Fruit fly (Drosophila melanogaster): ENCODE measurements around the gene CG9316.

DNA sequence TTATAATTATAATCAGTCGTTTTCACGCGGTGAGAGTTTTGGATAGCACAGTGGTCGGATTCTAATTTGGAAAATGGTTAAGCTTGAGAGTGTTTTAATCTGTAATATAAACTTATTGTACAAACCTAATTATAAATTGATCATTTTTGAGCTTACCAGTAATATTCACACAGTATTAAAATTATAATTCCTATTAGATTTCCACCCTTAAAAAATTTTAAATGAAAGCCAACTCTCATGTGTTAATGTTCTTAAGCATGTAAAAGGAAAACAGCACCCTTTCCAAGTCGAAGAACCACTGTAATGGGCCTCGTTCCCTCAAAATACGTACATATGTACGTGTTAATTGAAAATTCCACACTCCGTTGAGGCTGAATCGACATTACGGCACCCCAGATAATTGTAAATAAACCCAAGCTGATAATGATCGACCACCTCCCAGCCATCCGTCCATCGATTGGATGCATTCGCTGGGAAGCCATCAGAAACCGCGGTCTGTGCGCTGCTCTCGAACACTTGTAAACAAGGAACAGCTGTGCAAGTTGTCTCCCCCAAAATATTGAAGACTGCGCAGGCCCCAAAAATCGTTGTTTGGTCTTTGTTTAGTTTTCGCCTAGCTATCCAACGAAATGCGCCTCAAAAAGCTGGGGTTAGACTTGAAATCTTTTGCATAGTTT is 33.6 kb upstream of the CG9316 start:
- peak; percentile 57 for TF ChIP-seq OdsH (GFP tag; optimal IDR thresholded peaks at IDR 0.05)
- TF ChIP-seq foxo (GFP tag; optimal IDR thresholded peaks at IDR 0.05): peak in 1 of 2 experiments; percentile 77
- TF ChIP-seq Sp1 (GFP tag; optimal IDR thresholded peaks at IDR 0.05): peak; percentile 58
- TF ChIP-seq jim (GFP tag; optimal IDR thresholded peaks at IDR 0.05): no peak
- TF ChIP-seq Vsx2 (GFP tag; optimal IDR thresholded peaks at IDR 0.05; ENCODE audit: partially characterized antibody): no peak
- peak; percentile 70 for TF ChIP-seq HLH106 (tag; optimal IDR thresholded peaks at IDR 0.05)
- peak; percentile 25 for TF ChIP-seq psq (GFP tag; optimal IDR thresholded peaks at IDR 0.05)
- TF ChIP-seq Myc (optimal IDR thresholded peaks at IDR 0.05): no peak
- peak; percentile 40 for TF ChIP-seq woc (GFP tag; optimal IDR thresholded peaks at IDR 0.05)
- peak; percentile 38 for TF ChIP-seq dmrt93B (GFP tag; optimal IDR thresholded peaks at IDR 0.05)
